Fruit fly (Drosophila melanogaster) ovary, adult (tissue): ENCODE data around the gene CG15130.

Experiments used
- CG17801 ChIP-seq: fragments of 200-800 bp; optimal IDR thresholded peaks from 2 replicates; lab custom pipeline; 2019; ENCODE audit warnings: missing biosample characterization, mild to moderate bottlenecking, missing genetic modification characterization, moderate library complexity; ENCODE audit not compliant: partially characterized antibody

The CG15130 gene

dm6 chr2L:20417597-20418286, 6.7 kb downstream of the CG15130 start:
- peak; percentile 10 for TF ChIP-seq CG17801 (GFP tag; lab: Kevin White, UChicago)

- no peak for TF ChIP-seq CG17801 (GFP tag; lab: Kevin White, UChicago)
These were observed 7.5 kb downstream of the CG15130 start, which contains the start of the genes CG10949 and Arpc2 for dm6 chr2L:20416754-20417563. TSS of gene CG10949 (minus strand) at chr2L:20416918. TSS of gene Arpc2 (plus strand) at chr2L:20417057.

dm6 chr2L:20414750-20415211, 9.7 kb downstream of the CG15130 start, which contains the start of gene CG10947:
TSS of gene CG10947 (minus strand) at chr2L:20414800.
- TF ChIP-seq CG17801 (GFP tag; lab: Kevin White, UChicago) = no peak

dm6 chr2L:20413826-20414225, 10.6 kb downstream of the CG15130 start:
- TF ChIP-seq CG17801 (GFP tag; lab: Kevin White, UChicago) = no peak

- no peak for TF ChIP-seq CG17801 (GFP tag; lab: Kevin White, UChicago)
These were observed 23.1 kb downstream of the CG15130 start for dm6 chr2L:20401408-20401807.

dm6 chr2L:20400875-20401274, 23.6 kb downstream of the CG15130 start:
- no peak for TF ChIP-seq CG17801 (GFP tag; lab: Kevin White, UChicago)

- no peak for TF ChIP-seq CG17801 (GFP tag; lab: Kevin White, UChicago)
These were observed 25.2 kb downstream of the CG15130 start for dm6 chr2L:20399239-20399638.

dm6 chr2L:20397032-20397431, 27.4 kb downstream of the CG15130 start:
- no peak for TF ChIP-seq CG17801 (GFP tag; lab: Kevin White, UChicago)

dm6 chr2L:20390004-20390403, 34.5 kb downstream of the CG15130 start:
- no peak for TF ChIP-seq CG17801 (GFP tag; lab: Kevin White, UChicago)

- no peak for TF ChIP-seq CG17801 (GFP tag; lab: Kevin White, UChicago)
These were observed 42.2 kb downstream of the CG15130 start, which contains the start of gene CG16798 for dm6 chr2L:20382141-20382815. TSS of gene CG16798 (minus strand) at chr2L:20382356.

- TF ChIP-seq CG17801 (GFP tag; lab: Kevin White, UChicago) = no peak
These were observed 43.1 kb downstream of the CG15130 start for dm6 chr2L:20381329-20381728.

dm6 chr2L:20374054-20374507, 50.4 kb downstream of the CG15130 start, which contains the start of gene Ugt37A1:
TSS of gene Ugt37A1 (minus strand) at chr2L:20374104.
- TF ChIP-seq CG17801 (GFP tag; lab: Kevin White, UChicago) = no peak
